Fruit fly (Drosophila melanogaster): ENCODE results near the gene Myc.

Gene Myc

DNA sequence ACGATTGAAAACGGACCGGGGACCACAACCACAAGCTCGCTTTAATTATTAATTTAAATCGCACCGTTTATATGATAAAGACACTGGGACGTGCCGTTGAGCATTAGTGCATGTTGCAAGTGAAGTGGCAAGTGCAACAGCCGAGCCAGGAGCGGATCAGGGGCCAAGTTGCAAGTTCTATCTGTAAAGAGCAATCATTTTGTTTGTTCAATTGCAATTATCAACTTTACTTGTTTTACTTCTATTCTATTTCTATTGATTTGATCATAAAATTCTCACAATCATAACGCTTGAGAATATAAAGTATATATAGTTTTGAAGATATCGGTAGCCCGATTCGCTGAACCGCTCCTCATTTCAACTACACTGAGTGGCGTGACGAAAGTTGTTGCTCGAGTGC lies 63.2 kb downstream of the Myc start (continued):
- TF ChIP-seq salr (GFP tag; optimal IDR thresholded peaks at IDR 0.05) (peak in 1 of 2 experiments; percentile 15), CG6276 (GFP tag; optimal IDR thresholded peaks at IDR 0.05) (peak; percentile 57), Ets96B (tag; optimal IDR thresholded peaks at IDR 0.05) (peak; percentile 59), CG6808 (GFP tag; optimal IDR thresholded peaks at IDR 0.05) (peak; percentile 60), CG1621 (tag; optimal IDR thresholded peaks at IDR 0.05) (peak; percentile 34), Sox14 (GFP tag; optimal IDR thresholded peaks at IDR 0.05) (peak; percentile 41), CG11762 (GFP tag; optimal IDR thresholded peaks at IDR 0.05; ENCODE audit: insufficient read depth) (peak; percentile 39), achi (GFP tag; optimal IDR thresholded peaks at IDR 0.05) (peak; percentile 49), CG6792 (GFP tag; optimal IDR thresholded peaks at IDR 0.05) (peak; percentile 27), CG11902 (GFP tag; optimal IDR thresholded peaks at IDR 0.05) (peak; percentile 57), OdsH (GFP tag; optimal IDR thresholded peaks at IDR 0.05) (peak; percentile 54)

DNA sequence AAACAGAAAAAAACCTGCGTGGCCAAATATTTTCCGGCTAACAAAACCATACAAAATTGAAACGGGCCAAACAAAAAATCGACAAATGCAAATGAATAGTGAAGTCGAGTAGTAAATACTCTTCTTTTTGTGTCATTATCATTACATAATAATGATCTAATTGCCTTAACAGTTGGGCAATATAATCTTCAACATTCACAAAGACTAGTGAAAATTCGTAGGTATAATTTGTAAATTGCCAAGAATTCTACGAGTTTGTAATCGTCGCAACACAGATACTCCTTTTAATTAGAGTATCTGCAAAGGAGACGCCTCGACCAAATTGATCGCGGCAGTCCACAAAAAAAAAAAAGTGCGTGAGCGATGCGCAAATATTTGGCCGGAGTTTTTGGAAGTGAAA lies 64.5 kb downstream of the Myc start:
- TF ChIP-seq CG11762 (GFP tag; optimal IDR thresholded peaks at IDR 0.05; ENCODE audit: insufficient read depth), result no peak
- TF ChIP-seq Blimp-1 (GFP tag; optimal IDR thresholded peaks at IDR 0.05), result peak; percentile 20
- peak; percentile 52 for TF ChIP-seq Sox102F (GFP tag; optimal IDR thresholded peaks at IDR 0.05)
- no peak for TF ChIP-seq CG15336 (GFP tag; IDR thresholded peaks at IDR 0.05)
- no peak for TF ChIP-seq fd85E (GFP tag; optimal IDR thresholded peaks at IDR 0.05)
- TF ChIP-seq fd59A (GFP tag; optimal IDR thresholded peaks at IDR 0.05), result no peak
- no peak for TF ChIP-seq CG6854 (GFP tag; optimal IDR thresholded peaks at IDR 0.05)
- TF ChIP-seq CG1621 (tag; optimal IDR thresholded peaks at IDR 0.05), result no peak
- no peak for TF ChIP-seq Sox15 (GFP tag; optimal IDR thresholded peaks at IDR 0.05)
- no peak for TF ChIP-seq achi (GFP tag; optimal IDR thresholded peaks at IDR 0.05)
- no peak for TF ChIP-seq salr (GFP tag; optimal IDR thresholded peaks at IDR 0.05)
- no peak for TF ChIP-seq Ets21C (GFP tag; optimal IDR thresholded peaks at IDR 0.05)
- TF ChIP-seq Lpt (GFP tag; optimal IDR thresholded peaks at IDR 0.05), result no peak
- TF ChIP-seq Eip75B (GFP tag; optimal IDR thresholded peaks at IDR 0.05), result peak; percentile 24
- TF ChIP-seq CG6276 (GFP tag; optimal IDR thresholded peaks at IDR 0.05), result no peak
- no peak for TF ChIP-seq Sox14 (GFP tag; optimal IDR thresholded peaks at IDR 0.05)
- TF ChIP-seq CG10631 (GFP tag; optimal IDR thresholded peaks at IDR 0.05), result no peak
- TF ChIP-seq dsx (GFP tag; optimal IDR thresholded peaks at IDR 0.05; ENCODE audit: poor library complexity, severe bottlenecking), result no peak
- peak; percentile 87 for TF ChIP-seq svp (GFP tag)
- peak; percentile 42 for TF ChIP-seq CG3919 (GFP tag; optimal IDR thresholded peaks at IDR 0.05)
- no peak for TF ChIP-seq spab (GFP tag; optimal IDR thresholded peaks at IDR 0.05)
- no peak for TF ChIP-seq Ets96B (tag; optimal IDR thresholded peaks at IDR 0.05)
- no peak for TF ChIP-seq CG31627 (GFP tag; optimal IDR thresholded peaks at IDR 0.05)
- peak; percentile 43 for TF ChIP-seq lz (GFP tag; optimal IDR thresholded peaks at IDR 0.05)
- no peak for TF ChIP-seq CG6163 (GFP tag; IDR thresholded peaks at IDR 0.05)
- TF ChIP-seq CG34406 (GFP tag; optimal IDR thresholded peaks at IDR 0.05), result no peak
- TF ChIP-seq CG7368 (GFP tag; optimal IDR thresholded peaks at IDR 0.05), result no peak
- no peak for TF ChIP-seq net (GFP tag; optimal IDR thresholded peaks at IDR 0.05)
- TF ChIP-seq OdsH (GFP tag; optimal IDR thresholded peaks at IDR 0.05), result no peak
- no peak for TF ChIP-seq CG11294 (GFP tag; IDR thresholded peaks at IDR 0.05)
- TF ChIP-seq CG3032 (tag; optimal IDR thresholded peaks at IDR 0.05), result no peak
- peak; percentile 52 for TF ChIP-seq Hr39 (GFP tag; optimal IDR thresholded peaks at IDR 0.05)
- no peak for TF ChIP-seq CG8119 (GFP tag; IDR thresholded peaks at IDR 0.05)
- TF ChIP-seq CG9139 (GFP tag; optimal IDR thresholded peaks at IDR 0.05), result no peak
- no peak for TF ChIP-seq fkh (GFP tag; optimal IDR thresholded peaks at IDR 0.05)
- TF ChIP-seq eg (GFP tag; IDR thresholded peaks at IDR 0.05), result no peak
- no peak for TF ChIP-seq dac (GFP tag; optimal IDR thresholded peaks at IDR 0.05)
- TF ChIP-seq CG4318 (GFP tag; optimal IDR thresholded peaks at IDR 0.05), result no peak
- no peak for TF ChIP-seq CG32006 (GFP tag; optimal IDR thresholded peaks at IDR 0.05)
- no peak for TF ChIP-seq pdm3 (GFP tag; optimal IDR thresholded peaks at IDR 0.05)
- TF ChIP-seq CG16779 (tag; optimal IDR thresholded peaks at IDR 0.05), result no peak
- no peak for TF ChIP-seq CG10669 (GFP tag; optimal IDR thresholded peaks at IDR 0.05)
- peak; percentile 3 for TF ChIP-seq acj6 (GFP tag; optimal IDR thresholded peaks at IDR 0.05)
- no peak for TF ChIP-seq Eip93F (GFP tag; optimal IDR thresholded peaks at IDR 0.05)
- TF ChIP-seq CG6808 (GFP tag; optimal IDR thresholded peaks at IDR 0.05), result no peak
- TF ChIP-seq Eip78C (GFP tag), result peak; percentile 69
- no peak for TF ChIP-seq CG8319 (GFP tag; optimal IDR thresholded peaks at IDR 0.05)

Data from whole organism, prepupa.